Worm (Caenorhabditis elegans) whole organism, L1 larva: ENCODE measurements around the gene F47G9.6.

Experiments
- fkh-10 ChIP-seq: sonication (generic microtip); optimal IDR thresholded peaks from 2 replicates; lab custom pipeline; 2017; ENCODE audit warnings: missing biosample characterization, missing genetic modification reagents, missing genetic modification characterization
- hlh-4 ChIP-seq: sonication (generic microtip); optimal IDR thresholded peaks from 2 replicates; lab custom pipeline; 2016; ENCODE audit warnings: mild to moderate bottlenecking, missing genetic modification characterization, missing compliant biosample characterization
- mep-1 ChIP-seq: fragments of 150-350 bp; optimal IDR thresholded peaks from 2 replicates; lab custom pipeline; 2014; ENCODE audit warnings: missing biosample characterization, missing genetic modification characterization
- pag-3 ChIP-seq: sonication (generic microtip); optimal IDR thresholded peaks from 2 replicates; lab custom pipeline; 2017; ENCODE audit warnings: missing genetic modification characterization, mild to moderate bottlenecking, missing compliant biosample characterization, antibody characterized with exemption, borderline replicate concordance; ENCODE audit not compliant: insufficient read depth
- snpc-4 ChIP-seq: fragments of 150-350 bp; optimal IDR thresholded peaks from 2 replicates; lab custom pipeline; 2014; ENCODE audit warnings: missing biosample characterization, missing genetic modification characterization
- tbx-2 ChIP-seq: sonication (generic microtip); optimal IDR thresholded peaks from 2 replicates; lab custom pipeline; 2016; ENCODE audit warnings: missing genetic modification characterization, missing compliant biosample characterization
- unc-130 ChIP-seq: fragments of 150-350 bp; optimal IDR thresholded peaks from 2 replicates; lab custom pipeline; 2017; ENCODE audit warnings: missing biosample characterization, missing genetic modification characterization, inconsistent platforms
- unc-62 ChIP-seq: fragments of 150-350 bp; optimal IDR thresholded peaks from 2 replicates; lab custom pipeline; 2014; ENCODE audit warnings: missing biosample characterization, missing genetic modification reagents, missing genetic modification characterization

DNA sequence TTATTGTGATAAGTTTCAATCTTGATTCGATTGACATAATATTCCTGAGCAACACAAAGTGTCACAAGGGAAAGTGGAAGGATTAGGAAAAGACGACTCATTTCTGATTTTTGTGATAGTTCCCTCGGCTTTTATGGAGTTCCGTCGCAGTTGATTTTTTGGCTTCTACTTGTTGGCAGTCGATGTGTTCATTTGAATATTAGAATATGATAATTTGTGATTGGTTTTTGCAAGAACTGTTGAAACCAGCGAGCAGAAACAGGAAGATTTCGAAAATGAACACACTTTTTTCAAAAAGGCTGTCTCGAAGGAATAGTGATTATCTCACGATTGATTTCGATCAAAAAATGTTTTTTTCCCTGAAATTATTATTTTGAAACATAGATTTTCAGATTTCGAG, 5.0 kb downstream of the F47G9.6 start, which contains the start of gene T02E9.6:
- TF ChIP-seq mep-1 (tag; lab: Kevin White, UChicago) (no peak), pag-3 (tag; lab: Kevin White, UChicago) (no peak), snpc-4 (tag; lab: Kevin White, UChicago) (no peak), unc-62 (no peak), tbx-2 (tag; lab: Kevin White, UChicago) (no peak), unc-130 (tag; lab: Kevin White, UChicago) (no peak), fkh-10 (GFP tag; lab: Kevin White, UChicago) (no peak), hlh-4 (tag; lab: Kevin White, UChicago) (no peak)
